Worm (Caenorhabditis elegans): ENCODE results near the gene nhr-131.

Gene nhr-131

ce11 chrV:534176-534575, 40.0 kb downstream of the nhr-131 start, which contains the start of gene nhr-132:
nhr-132 (plus strand) TSS chrV:534446.
- TF ChIP-seq ceh-24 (tag; optimal IDR thresholded peaks at IDR 0.05) (no peak), rnt-1 (tag; optimal IDR thresholded peaks at IDR 0.05) (no peak), unc-86 (tag; optimal IDR thresholded peaks at IDR 0.05) (no peak), unc-3 (GFP tag; conservative IDR thresholded peaks at IDR 0.05) (no peak), unc-3 (tag; optimal IDR thresholded peaks at IDR 0.05) (no peak), nhr-232 (tag; optimal IDR thresholded peaks at IDR 0.05) (no peak), sdc-2 (tag; optimal IDR thresholded peaks at IDR 0.05) (no peak), nfya-1 (tag; optimal IDR thresholded peaks at IDR 0.05) (peak; percentile 14), Y22D7AL.16 (tag; optimal IDR thresholded peaks at IDR 0.05) (no peak), ama-1 (optimal IDR thresholded peaks at IDR 0.05) (no peak), elt-2 (tag; optimal IDR thresholded peaks at IDR 0.05) (peak; percentile 21), fax-1 (tag; optimal IDR thresholded peaks at IDR 0.05) (no peak), ceh-18 (tag; optimal IDR thresholded peaks at IDR 0.05) (no peak), pha-2 (tag; optimal IDR thresholded peaks at IDR 0.05) (no peak), T23F11.4 (GFP tag; optimal IDR thresholded peaks at IDR 0.05) (no peak)

DNA sequence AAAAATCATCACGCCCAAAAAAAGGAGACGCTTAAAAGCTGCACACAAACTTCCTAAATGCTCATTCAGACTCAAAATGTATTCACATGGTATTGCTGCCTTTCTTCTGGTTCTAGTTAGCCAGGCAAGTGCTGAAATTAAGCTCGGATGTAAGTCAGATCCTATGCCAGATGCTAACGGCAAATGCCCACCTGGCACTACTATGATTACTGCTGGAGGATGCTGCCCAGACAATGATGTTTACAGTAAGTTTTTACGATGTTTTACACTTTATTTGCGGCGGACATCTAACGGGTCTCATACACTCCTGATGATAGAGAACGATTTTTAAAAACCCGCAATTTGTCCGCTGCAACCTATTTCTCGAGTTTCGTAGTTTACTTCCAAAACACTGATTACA, 42.4 kb downstream of the nhr-131 start, which contains the start of gene C14C6.5:
Gene C14C6.5, plus strand, starts transcription at position 58 of the 400 bp plus-strand sequence.
- TF ChIP-seq fax-1 (tag; optimal IDR thresholded peaks at IDR 0.05) = no peak
- no peak for TF ChIP-seq ama-1 (optimal IDR thresholded peaks at IDR 0.05)
- no peak for TF ChIP-seq elt-2 (tag; optimal IDR thresholded peaks at IDR 0.05)
- TF ChIP-seq ceh-14 (tag; optimal IDR thresholded peaks at IDR 0.05) = no peak
- TF ChIP-seq F13H6.1 (tag; optimal IDR thresholded peaks at IDR 0.05) = no peak
- TF ChIP-seq eyg-1 (tag; optimal IDR thresholded peaks at IDR 0.05) = no peak
- no peak for TF ChIP-seq tbx-2 (tag; optimal IDR thresholded peaks at IDR 0.05)
- no peak for TF ChIP-seq ahr-1 (tag; optimal IDR thresholded peaks at IDR 0.05)
- TF ChIP-seq odd-2 (tag; optimal IDR thresholded peaks at IDR 0.05) = no peak

DNA sequence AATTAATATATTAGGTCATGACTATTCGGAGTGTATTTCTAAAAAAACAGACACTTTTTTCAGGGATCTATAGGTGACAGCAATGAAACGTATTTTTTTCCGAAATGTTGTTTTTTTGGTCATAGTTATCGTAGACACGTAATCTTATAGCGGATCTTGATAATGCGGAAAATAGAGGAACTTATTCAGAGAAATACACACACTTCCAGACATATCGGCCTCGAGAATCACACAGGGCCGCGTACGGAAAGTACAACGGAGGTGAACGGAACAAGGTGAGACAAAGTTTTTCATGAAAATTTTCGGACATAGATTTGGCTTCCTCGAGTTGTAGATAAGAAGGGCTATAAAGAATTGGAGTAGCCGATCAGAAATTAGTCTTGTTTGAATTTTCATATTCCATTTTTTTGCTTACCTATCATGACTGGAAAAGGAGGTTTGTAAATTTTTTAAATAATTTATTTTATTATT, 44.9 kb downstream of the nhr-131 start, which contains the start of gene nhr-155:
Gene nhr-155, plus strand, starts transcription at position 421 of the 471 bp plus-strand sequence.
- TF ChIP-seq nhr-11 (tag; optimal IDR thresholded peaks at IDR 0.05) (no peak), unc-3 (GFP tag; conservative IDR thresholded peaks at IDR 0.05) (no peak), unc-3 (tag; optimal IDR thresholded peaks at IDR 0.05) (no peak), pha-4 (tag; optimal IDR thresholded peaks at IDR 0.05) (no peak), ceh-30 (tag; optimal IDR thresholded peaks at IDR 0.05) (no peak), odd-2 (tag; optimal IDR thresholded peaks at IDR 0.05) (no peak)

DNA sequence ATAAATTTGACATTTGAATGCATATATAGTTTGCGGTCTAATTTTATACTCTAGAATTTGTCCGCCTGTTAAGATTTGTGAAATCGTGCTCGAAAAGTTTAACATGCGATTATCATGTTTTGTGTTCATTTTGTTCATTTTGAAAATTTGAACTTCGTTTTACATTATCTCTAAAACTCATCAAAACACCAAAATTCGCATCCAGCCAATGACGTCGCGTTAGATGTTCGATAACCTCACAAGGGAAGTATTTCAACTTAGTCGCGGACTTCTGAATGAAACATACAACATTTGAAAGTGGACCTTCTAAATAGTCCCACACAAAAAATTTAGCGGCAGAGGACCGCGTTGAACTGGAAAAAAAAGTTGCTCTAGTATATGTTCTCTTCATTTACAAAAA, 47.3 kb downstream of the nhr-131 start:
- no peak for TF ChIP-seq pax-1 (tag; optimal IDR thresholded peaks at IDR 0.05)
- no peak for TF ChIP-seq ceh-18 (tag; optimal IDR thresholded peaks at IDR 0.05)
- no peak for TF ChIP-seq pag-3 (tag; optimal IDR thresholded peaks at IDR 0.05; ENCODE audit: borderline replicate concordance)
- TF ChIP-seq ceh-31 (tag; optimal IDR thresholded peaks at IDR 0.05) = no peak
- TF ChIP-seq lin-11 (tag; optimal IDR thresholded peaks at IDR 0.05) = no peak

DNA sequence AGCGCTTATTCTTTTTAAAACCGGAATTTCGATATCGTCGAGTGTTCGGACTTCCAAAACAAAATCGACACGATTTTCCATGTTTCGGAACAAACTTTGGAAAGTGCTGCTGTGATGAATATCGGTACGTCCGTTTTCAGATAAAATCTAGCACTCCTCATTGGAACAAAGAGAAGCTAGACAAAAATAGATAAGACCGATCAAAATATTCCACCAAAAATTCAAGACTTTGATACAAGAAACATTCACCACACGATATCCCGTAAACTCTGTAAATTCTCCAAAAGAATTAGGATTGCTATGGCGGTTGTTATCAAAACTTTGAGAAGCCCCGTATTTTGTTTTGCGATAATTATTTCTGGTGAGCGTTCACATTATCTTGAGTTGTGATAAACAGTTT, 49.0 kb downstream of the nhr-131 start, which contains the start of gene C14C6.3:
Gene C14C6.3, plus strand, starts transcription at position 301 of the 400 bp plus-strand sequence.
- TF ChIP-seq sox-4 (tag; optimal IDR thresholded peaks at IDR 0.05) (no peak), ahr-1 (tag; optimal IDR thresholded peaks at IDR 0.05) (no peak), lin-11 (tag; optimal IDR thresholded peaks at IDR 0.05) (no peak), unc-55 (GFP tag; optimal IDR thresholded peaks at IDR 0.05) (no peak), ets-4 (tag; optimal IDR thresholded peaks at IDR 0.05) (no peak), C38D4.7 (GFP tag; optimal IDR thresholded peaks at IDR 0.05) (no peak), ceh-2 (tag; optimal IDR thresholded peaks at IDR 0.05) (no peak), pros-1 (tag; optimal IDR thresholded peaks at IDR 0.05) (no peak), ceh-31 (tag; optimal IDR thresholded peaks at IDR 0.05) (no peak), ceh-24 (tag; optimal IDR thresholded peaks at IDR 0.05) (no peak), dve-1 (tag; optimal IDR thresholded peaks at IDR 0.05) (no peak), pqm-1 (tag; optimal IDR thresholded peaks at IDR 0.05) (no peak), ceh-9 (tag; optimal IDR thresholded peaks at IDR 0.05) (no peak), nhr-232 (tag; optimal IDR thresholded peaks at IDR 0.05) (no peak), nhr-11 (tag; optimal IDR thresholded peaks at IDR 0.05) (no peak), fkh-6 (tag; optimal IDR thresholded peaks at IDR 0.05) (no peak), hlh-30 (tag; optimal IDR thresholded peaks at IDR 0.05; ENCODE audit: insufficient read depth) (no peak)
